Fruit fly (Drosophila melanogaster) whole organism, prepupa: ENCODE measurements around the gene Vlet.

Experiments
- CG11294 ChIP-seq: fragments of 200-800 bp; sonication (Bioruptor generic); IDR thresholded peaks from 2 replicates; pipeline ENCODE4 v1.3.6; 2022; ENCODE audit warnings: missing biosample characterization, missing genetic modification characterization
- CG16779 ChIP-seq: fragments of 200-800 bp; sonication (Bioruptor generic); optimal IDR thresholded peaks from 3 replicates; lab custom pipeline; 2017; ENCODE audit warnings: missing biosample characterization, mild to moderate bottlenecking, missing genetic modification characterization
- CG3919 ChIP-seq: fragments of 200-800 bp; sonication (Bioruptor generic); optimal IDR thresholded peaks from 3 replicates; lab custom pipeline; 2016; ENCODE audit warnings: missing biosample characterization, missing genetic modification characterization
- CG6854 ChIP-seq: fragments of 200-800 bp; sonication (Bioruptor generic); optimal IDR thresholded peaks from 2 replicates; lab custom pipeline; 2017; ENCODE audit warnings: missing biosample characterization, mild to moderate bottlenecking, missing genetic modification characterization
- OdsH ChIP-seq: fragments of 200-800 bp; sonication (Bioruptor generic); optimal IDR thresholded peaks from 3 replicates; lab custom pipeline; 2016; ENCODE audit warnings: missing biosample characterization, missing genetic modification characterization
- fd85E ChIP-seq: fragments of 200-800 bp; sonication (Bioruptor generic); optimal IDR thresholded peaks from 3 replicates; lab custom pipeline; 2016; ENCODE audit warnings: missing biosample characterization, missing genetic modification characterization

- TF ChIP-seq CG16779 (no peak), OdsH (no peak), CG11294 (GFP tag; lab: Robert Waterston, UW) (no peak), CG3919 (GFP tag; lab: Kevin White, UChicago) (no peak), CG6854 (GFP tag; lab: Kevin White, UChicago) (no peak), fd85E (GFP tag; lab: Kevin White, UChicago) (no peak)
Measured at dm6 chrX:11695883-11696211, 17.5 kb upstream of the Vlet start.
